Worm (Caenorhabditis elegans) whole organism, late embryonic: ENCODE results near the gene C34C6.10.

ENCODE experiments used
- ama-1 ChIP-seq: fragments of 150-350 bp; optimal IDR thresholded peaks from 2 replicates; lab custom pipeline; 2014
- ceh-19 ChIP-seq: fragments of 200-800 bp; sonication (Bioruptor generic); optimal IDR thresholded peaks from 2 replicates; lab custom pipeline; 2018; ENCODE audit warnings: mild to moderate bottlenecking, missing genetic modification characterization, missing compliant biosample characterization
- ceh-48 ChIP-seq: sonication (generic microtip); optimal IDR thresholded peaks from 2 replicates; lab custom pipeline; 2016; ENCODE audit warnings: missing genetic modification characterization, inconsistent platforms, missing compliant biosample characterization
- dmd-4 ChIP-seq: sonication (generic microtip); optimal IDR thresholded peaks from 2 replicates; lab custom pipeline; 2016; ENCODE audit warnings: borderline replicate concordance, missing genetic modification characterization, missing compliant biosample characterization
- lim-6 ChIP-seq: sonication (generic microtip); optimal IDR thresholded peaks from 2 replicates; lab custom pipeline; 2016; ENCODE audit warnings: missing genetic modification characterization, missing compliant biosample characterization
- nhr-11 ChIP-seq: fragments of 150-350 bp; optimal IDR thresholded peaks from 2 replicates; lab custom pipeline; 2014; ENCODE audit warnings: missing biosample characterization, missing genetic modification characterization
- pha-4 ChIP-seq: fragments of 150-350 bp; optimal IDR thresholded peaks from 2 replicates; lab custom pipeline; 2018; ENCODE audit warnings: missing biosample characterization, missing genetic modification reagents, missing genetic modification characterization
- sox-4 ChIP-seq: sonication (generic microtip); optimal IDR thresholded peaks from 2 replicates; lab custom pipeline; 2017; ENCODE audit warnings: mild to moderate bottlenecking, missing genetic modification characterization, inconsistent platforms, missing compliant biosample characterization
- unc-3 ChIP-seq, 2 experiments: fragments of 200-800 bp in 1 of 2; sonication (Bioruptor generic) in 1 of 2; sonication (generic microtip) in 1 of 2; conservative IDR thresholded peaks in 1 of 2; optimal IDR thresholded peaks in 1 of 2; 2 replicates each; pipeline versions ENCODE4 v1.3.6 to Lab custom; 2016 to 2022; ENCODE audit warnings: missing compliant biosample characterization in 2 of 2, missing genetic modification characterization in 2 of 2, missing genetic modification reagents in 1 of 2
- ztf-16 ChIP-seq: sonication (generic microtip); optimal IDR thresholded peaks from 2 replicates; lab custom pipeline; 2017; ENCODE audit warnings: missing genetic modification characterization, missing compliant biosample characterization

ce11 chrII:8701619-8702350, 6.1 kb upstream of the C34C6.10 start, which contains the start of gene sphk-1:
- TF ChIP-seq unc-3 (GFP tag; conservative IDR thresholded peaks at IDR 0.05; lab: Robert Waterston, UW) = no peak
- no peak for TF ChIP-seq unc-3 (tag; optimal IDR thresholded peaks at IDR 0.05; lab: Kevin White, UChicago)
- no peak for TF ChIP-seq ceh-19
- no peak for TF ChIP-seq ama-1 (lab: Kevin White, UChicago)
- no peak for TF ChIP-seq lim-6 (tag; lab: Kevin White, UChicago)
- TF ChIP-seq nhr-11 (tag; lab: Kevin White, UChicago) = no peak
- no peak for TF ChIP-seq pha-4
- no peak for TF ChIP-seq sox-4
- TF ChIP-seq dmd-4 (tag; lab: Kevin White, UChicago) = no peak
- TF ChIP-seq ceh-48 (tag; lab: Kevin White, UChicago) = no peak
- TF ChIP-seq ztf-16 (tag; lab: Kevin White, UChicago) = no peak
